Fruit fly (Drosophila melanogaster): ENCODE results near the gene CG32588.

DNA sequence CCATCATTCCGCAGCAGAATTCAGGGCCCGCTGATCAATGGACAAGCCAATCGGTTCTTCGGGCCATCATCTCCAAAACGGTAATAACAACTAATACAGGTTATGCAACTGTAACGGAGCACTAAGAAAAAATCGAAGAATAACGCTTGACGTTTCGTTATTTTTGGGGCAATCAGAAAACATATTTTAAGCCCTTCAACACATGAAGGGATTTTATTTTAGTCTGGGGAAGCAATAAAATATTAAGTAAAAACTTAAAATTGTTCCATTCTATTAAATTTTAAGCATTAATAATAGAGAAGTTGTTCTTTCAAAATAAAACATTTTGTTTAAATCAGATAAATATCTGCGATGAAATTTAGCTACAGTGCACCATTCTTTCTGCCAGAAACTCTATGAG lies 43.0 kb downstream of the CG32588 start:
- TF ChIP-seq CG15710 (tag; optimal IDR thresholded peaks at IDR 0.05) (no peak), EcR (GFP tag; optimal IDR thresholded peaks at IDR 0.05) (no peak), CG32121 (GFP tag; IDR thresholded peaks at IDR 0.05) (no peak), CG8301 (tag; optimal IDR thresholded peaks at IDR 0.05) (peak; percentile 63), CG9948 (tag; optimal IDR thresholded peaks at IDR 0.05) (no peak), Ets98B (GFP tag; IDR thresholded peaks at IDR 0.05) (no peak), Snoo (tag; optimal IDR thresholded peaks at IDR 0.05) (no peak)
